Worm (Caenorhabditis elegans) whole organism, early embryonic: Measurements from ENCODE around the gene F52B10.3.

Experiments
- F13C5.2 ChIP-seq: sonication (generic microtip); optimal IDR thresholded peaks from 2 replicates; lab custom pipeline; 2017; ENCODE audit warnings: mild to moderate bottlenecking, missing genetic modification characterization, inconsistent platforms, missing compliant biosample characterization
- ceh-13 ChIP-seq: fragments of 200-800 bp; sonication (Bioruptor generic); optimal IDR thresholded peaks from 2 replicates; lab custom pipeline; 2018; ENCODE audit warnings: mild to moderate bottlenecking, missing genetic modification characterization, missing compliant biosample characterization
- tbx-11 ChIP-seq: fragments of 200-800 bp; sonication (Bioruptor generic); IDR thresholded peaks from 2 replicates; pipeline ENCODE4 v1.3.6; 2022; ENCODE audit warnings: missing genetic modification characterization, missing compliant biosample characterization

ce11 chrX:2900897-2901496, 2.8 kb upstream of the F52B10.3 start:
- TF ChIP-seq tbx-11 (GFP tag; lab: Robert Waterston, UW) (no peak), F13C5.2 (tag; lab: Kevin White, UChicago) (peak; percentile 19), ceh-13 (GFP tag; lab: Kevin White, UChicago) (no peak)
